Fruit fly (Drosophila melanogaster): Measurements from ENCODE around the gene CG14154.

Gene CG14154

DNA sequence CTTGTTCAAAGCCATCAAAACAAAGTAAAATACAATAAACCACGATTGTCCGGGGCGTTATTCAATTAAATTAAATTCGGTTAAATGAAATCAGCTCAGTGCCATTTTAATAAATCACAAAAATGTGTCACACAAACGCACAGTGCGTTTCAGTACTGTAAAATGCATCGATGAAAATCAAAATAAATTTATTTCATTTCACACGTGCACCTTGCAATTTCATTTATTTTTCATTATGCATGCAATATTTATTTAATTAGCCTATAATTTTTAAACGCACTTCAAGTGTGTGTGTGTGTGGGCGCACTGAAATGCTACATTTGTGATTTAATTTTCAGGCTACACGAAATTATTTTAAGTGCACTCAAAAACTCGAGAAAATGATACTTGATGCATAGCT, 12.8 kb downstream of the CG14154 start:
- TF ChIP-seq CTCF (optimal IDR thresholded peaks at IDR 0.05), result no peak

dm6 chr3L:10656451-10657198, 14.9 kb downstream of the CG14154 start:
- TF ChIP-seq CG8478 (optimal IDR thresholded peaks at IDR 0.05), result no peak
- TF ChIP-seq CTCF (optimal IDR thresholded peaks at IDR 0.05), result no peak

DNA sequence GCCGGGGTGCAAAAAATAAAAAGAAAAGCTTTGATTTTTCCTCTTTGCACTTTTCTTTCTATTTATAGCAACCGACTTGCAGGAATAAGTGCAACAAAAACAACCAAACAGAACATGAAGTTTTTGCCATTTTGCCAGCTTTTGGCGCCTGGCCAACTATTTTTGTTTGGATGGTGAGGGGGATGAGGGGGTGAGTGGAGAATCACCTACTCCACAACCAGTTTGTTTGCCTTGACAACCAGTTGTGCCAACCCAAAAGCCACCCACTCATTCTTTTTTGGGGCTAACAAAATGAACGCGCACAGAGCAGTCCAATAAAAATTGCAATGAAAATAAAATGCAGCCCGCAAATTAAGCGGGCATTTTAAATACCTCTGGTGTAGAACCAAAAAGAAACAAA, 15.6 kb downstream of the CG14154 start:
- TF ChIP-seq CG8478 (optimal IDR thresholded peaks at IDR 0.05), result no peak
- TF ChIP-seq CTCF (optimal IDR thresholded peaks at IDR 0.05), result no peak

- no peak for TF ChIP-seq CG8478 (optimal IDR thresholded peaks at IDR 0.05)
Measured at dm6 chr3L:10658362-10659127, 16.9 kb downstream of the CG14154 start.

DNA sequence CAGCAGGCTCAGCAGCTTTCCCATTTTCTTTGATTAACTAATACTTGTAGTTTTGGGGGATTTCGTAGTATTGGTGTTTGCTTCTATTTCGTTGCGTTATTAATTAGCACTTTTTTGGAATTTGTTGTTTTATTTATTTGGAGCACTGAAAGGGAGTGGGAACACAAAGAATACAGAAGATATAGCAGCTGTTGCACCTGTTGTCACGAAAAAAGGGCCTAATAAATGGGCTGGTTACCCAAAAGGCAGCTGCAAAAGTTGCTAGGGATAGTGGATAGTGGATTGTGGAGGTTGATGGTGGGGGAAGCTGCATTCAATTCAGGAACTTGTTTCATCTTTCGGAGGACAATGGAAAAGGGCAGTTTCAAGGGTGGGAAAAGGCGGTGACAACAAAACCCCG, 17.8 kb downstream of the CG14154 start:
- TF ChIP-seq CG8478 (optimal IDR thresholded peaks at IDR 0.05) (no peak), CTCF (optimal IDR thresholded peaks at IDR 0.05) (no peak)

- TF ChIP-seq CTCF (optimal IDR thresholded peaks at IDR 0.05) (no peak), CG8478 (optimal IDR thresholded peaks at IDR 0.05) (no peak)
Measured at dm6 chr3L:10659993-10660743, 18.5 kb downstream of the CG14154 start.

dm6 chr3L:10660744-10661589, 19.3 kb downstream of the CG14154 start, which contains the start of the genes CG32066 and CG8003:
Gene CG32066, minus strand, starts transcription at chr3L:10661013.
Gene CG8003, plus strand, starts transcription at chr3L:10661475.
- TF ChIP-seq CTCF (optimal IDR thresholded peaks at IDR 0.05) (no peak), CG8478 (optimal IDR thresholded peaks at IDR 0.05) (no peak)

dm6 chr3L:10663190-10663763, 21.6 kb downstream of the CG14154 start, which contains the start of gene Adi1:
Gene Adi1, plus strand, starts transcription at chr3L:10663376.
- no peak for TF ChIP-seq CTCF (optimal IDR thresholded peaks at IDR 0.05)
- TF ChIP-seq CG8478 (optimal IDR thresholded peaks at IDR 0.05), result no peak

- TF ChIP-seq CTCF (optimal IDR thresholded peaks at IDR 0.05) (peak; percentile 53 to 57), CG8478 (optimal IDR thresholded peaks at IDR 0.05) (no peak)
Measured at dm6 chr3L:10664511-10665062, 22.9 kb downstream of the CG14154 start, which contains the start of gene simj. Gene simj, plus strand, starts transcription at chr3L:10664739.

DNA sequence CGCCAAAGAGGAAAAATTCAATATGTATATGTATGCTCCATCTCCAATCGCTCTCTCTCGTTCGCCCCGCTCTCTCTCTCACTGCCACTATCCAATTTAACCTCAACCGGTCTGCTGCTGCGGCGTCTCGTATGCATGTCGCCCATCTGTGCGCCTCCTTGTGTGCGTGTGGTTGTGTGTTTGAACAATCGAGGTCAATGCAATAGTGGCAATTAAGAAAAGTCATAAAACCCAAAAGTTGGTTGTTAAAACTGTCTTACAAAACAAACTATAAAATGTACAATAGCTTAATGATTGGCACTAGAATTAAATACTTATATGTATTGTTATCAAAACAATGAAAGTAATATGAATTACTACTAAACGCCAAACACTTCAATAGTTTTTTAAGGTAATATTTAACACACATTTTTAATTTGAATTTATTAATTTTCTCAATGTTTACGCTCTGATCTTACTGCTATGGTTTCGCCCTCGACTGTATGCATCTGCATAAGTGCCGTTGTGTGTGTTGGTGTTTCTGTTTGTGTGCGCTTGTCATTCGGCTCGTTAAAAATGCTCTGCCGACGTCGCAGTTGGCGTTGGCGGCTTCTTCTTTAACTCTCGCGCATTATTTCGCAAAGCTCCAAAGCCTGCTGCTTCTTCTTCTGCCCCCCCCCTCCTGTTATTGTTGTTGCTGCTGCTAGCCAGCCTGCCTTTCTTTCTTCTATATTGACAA, 23.9 kb downstream of the CG14154 start:
- no peak for TF ChIP-seq CTCF (optimal IDR thresholded peaks at IDR 0.05)
- no peak for TF ChIP-seq CG8478 (optimal IDR thresholded peaks at IDR 0.05)

DNA sequence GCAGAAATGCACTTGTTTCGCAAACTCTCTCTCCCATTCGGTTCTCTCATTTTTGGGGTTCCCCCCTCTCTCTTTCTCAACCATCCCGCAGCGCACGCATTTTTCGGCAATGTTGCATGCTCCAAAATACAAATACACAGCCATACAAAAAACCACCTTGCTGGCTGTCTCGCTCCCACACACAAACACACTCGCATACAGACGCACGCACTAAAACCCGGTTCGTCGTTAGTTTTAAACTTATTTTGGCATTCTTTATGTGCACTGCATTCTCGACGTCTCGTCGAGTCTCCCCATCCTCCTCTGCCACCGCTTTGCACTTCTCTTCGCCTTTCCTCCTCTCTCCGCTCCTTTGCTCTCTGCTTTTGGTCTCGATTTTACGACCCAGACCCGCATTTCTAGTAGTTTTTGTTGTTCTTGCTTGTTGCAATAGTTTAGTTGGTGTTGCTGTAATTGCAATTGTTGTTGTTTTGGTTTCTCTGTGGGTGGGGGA, 24.9 kb downstream of the CG14154 start:
- no peak for TF ChIP-seq CG8478 (optimal IDR thresholded peaks at IDR 0.05)
- no peak for TF ChIP-seq CTCF (optimal IDR thresholded peaks at IDR 0.05)

DNA sequence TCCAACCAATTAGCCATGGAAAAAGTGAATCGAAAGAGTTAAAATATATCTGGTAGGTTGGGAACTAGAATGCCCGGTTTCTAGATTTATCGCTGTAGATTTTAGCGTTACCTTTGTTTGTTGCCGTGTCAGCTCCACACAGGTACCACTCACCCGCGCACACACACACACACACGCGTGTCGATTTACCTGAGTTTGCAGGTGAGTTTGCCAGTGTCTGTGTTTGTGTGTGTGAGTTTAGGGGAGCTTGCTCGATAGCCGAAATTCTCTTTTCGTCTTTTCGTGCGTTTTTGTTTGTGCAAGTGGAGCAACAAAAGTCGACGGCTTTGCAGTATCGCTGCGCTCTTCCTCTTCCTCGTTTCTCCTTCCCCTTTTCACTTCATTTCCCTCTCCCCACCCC, 25.7 kb downstream of the CG14154 start:
- TF ChIP-seq CTCF (optimal IDR thresholded peaks at IDR 0.05) (no peak), CG8478 (optimal IDR thresholded peaks at IDR 0.05) (no peak)
